Worm (Caenorhabditis elegans) whole organism, L1 larva: Measurements from ENCODE around the gene srgp-1.
A peak's percentile ranks its signal among the peaks of the same experiment; 100 is the strongest.

Experiments
- C04F5.9 ChIP-seq: sonication (generic microtip); optimal IDR thresholded peaks from 2 replicates; lab custom pipeline; 2016; ENCODE audit warnings: missing genetic modification characterization, missing compliant biosample characterization
- F16B12.6 ChIP-seq: fragments of 150-350 bp; optimal IDR thresholded peaks from 2 replicates; lab custom pipeline; 2014; ENCODE audit warnings: missing biosample characterization, missing genetic modification characterization
- aha-1 ChIP-seq: fragments of 150-350 bp; optimal IDR thresholded peaks from 2 replicates; lab custom pipeline; 2014; ENCODE audit warnings: missing biosample characterization, missing genetic modification characterization
- ama-1 ChIP-seq: fragments of 150-350 bp; optimal IDR thresholded peaks from 2 replicates; lab custom pipeline; 2014
- ceh-63 ChIP-seq: fragments of 200-800 bp; sonication (Bioruptor generic); optimal IDR thresholded peaks from 2 replicates; lab custom pipeline; 2018; ENCODE audit warnings: mild to moderate bottlenecking, missing genetic modification characterization, missing compliant biosample characterization
- ceh-82 ChIP-seq, 3 experiments: fragments of 150-350 bp in 1 of 3; sonication (generic microtip) in 2 of 3; optimal IDR thresholded peaks; 2 replicates each; lab custom pipeline; 2014 to 2017; ENCODE audit warnings: missing biosample characterization in 3 of 3, missing genetic modification characterization in 3 of 3
- dpl-1 ChIP-seq, 3 experiments: fragments of 150-350 bp in 2 of 3; sonication (generic microtip) in 1 of 3; optimal IDR thresholded peaks; 2 replicates each; lab custom pipeline; 2014 to 2017; ENCODE audit warnings: missing biosample characterization in 3 of 3, missing genetic modification characterization in 3 of 3, missing genetic modification reagents in 3 of 3
- dsc-1 ChIP-seq: sonication (generic microtip); optimal IDR thresholded peaks from 2 replicates; lab custom pipeline; 2016; ENCODE audit warnings: mild to moderate bottlenecking, missing genetic modification characterization, missing compliant biosample characterization
- efl-1 ChIP-seq, 4 experiments: fragments of 150-350 bp; optimal IDR thresholded peaks in 3 of 4; peaks in 1 of 4; 1 replicate in 1 of 4; 2 replicates in 3 of 4; lab custom pipeline; 2014; ENCODE audit warnings: missing biosample characterization in 2 of 4, missing genetic modification characterization in 2 of 4, missing genetic modification reagents in 2 of 4
- egl-27 ChIP-seq, 2 experiments: fragments of 150-350 bp in 1 of 2; sonication (generic microtip); optimal IDR thresholded peaks; 3 replicates each; lab custom pipeline; 2017 to 2018; ENCODE audit warnings: missing biosample characterization in 2 of 2, missing genetic modification characterization in 2 of 2, missing genetic modification reagents in 2 of 2
- elt-3 ChIP-seq, 6 experiments: fragments of 150-350 bp in 1 of 6; sonication (generic microtip); optimal IDR thresholded peaks; 2 replicates each; lab custom pipeline; 2017 to 2018; ENCODE audit warnings: missing biosample characterization in 6 of 6, missing genetic modification characterization in 6 of 6, inconsistent platforms in 1 of 6
- ets-5 ChIP-seq: fragments of 200-800 bp; sonication (Bioruptor generic); IDR thresholded peaks from 2 replicates; pipeline ENCODE4 v1.3.6; 2022; ENCODE audit warnings: missing genetic modification characterization, missing compliant biosample characterization
- fkh-4 ChIP-seq: sonication (generic microtip); optimal IDR thresholded peaks from 2 replicates; lab custom pipeline; 2016; ENCODE audit warnings: missing compliant biosample characterization, missing genetic modification characterization, borderline replicate concordance
- fkh-8 ChIP-seq: sonication (generic microtip); optimal IDR thresholded peaks from 2 replicates; lab custom pipeline; 2016; ENCODE audit warnings: mild to moderate bottlenecking, missing genetic modification characterization, missing compliant biosample characterization
- fos-1 ChIP-seq: fragments of 150-350 bp; optimal IDR thresholded peaks from 2 replicates; lab custom pipeline; 2014; ENCODE audit warnings: missing biosample characterization, missing genetic modification characterization
- grh-1 ChIP-seq: fragments of 200-800 bp; sonication (Bioruptor generic); IDR thresholded peaks from 2 replicates; pipeline ENCODE4 v1.3.6; 2022; ENCODE audit warnings: missing genetic modification reagents, missing genetic modification characterization, missing compliant biosample characterization
- irx-1 ChIP-seq: sonication (generic microtip); optimal IDR thresholded peaks from 2 replicates; lab custom pipeline; 2016; ENCODE audit warnings: missing genetic modification characterization, missing compliant biosample characterization
- isw-1 ChIP-seq: fragments of 200-800 bp; sonication (Bioruptor generic); IDR thresholded peaks from 2 replicates; pipeline ENCODE4 v1.3.6; 2022; ENCODE audit warnings: missing genetic modification characterization, missing compliant biosample characterization
- lin-13 ChIP-seq: fragments of 150-350 bp; optimal IDR thresholded peaks from 2 replicates; lab custom pipeline; 2014; ENCODE audit warnings: missing biosample characterization, missing genetic modification reagents, missing genetic modification characterization
- lin-14 ChIP-seq: fragments of 200-800 bp; sonication (Bioruptor generic); optimal IDR thresholded peaks from 2 replicates; lab custom pipeline; 2018; ENCODE audit warnings: mild to moderate bottlenecking, missing genetic modification characterization, moderate library complexity, missing compliant biosample characterization
- lin-35 ChIP-seq, 2 experiments: fragments of 150-350 bp; optimal IDR thresholded peaks; 2 replicates each; lab custom pipeline; 2014; ENCODE audit warnings: missing biosample characterization in 2 of 2, missing genetic modification characterization in 2 of 2, missing genetic modification reagents in 2 of 2
- lin-39 ChIP-seq: fragments of 150-350 bp; optimal IDR thresholded peaks from 2 replicates; lab custom pipeline; 2014; ENCODE audit warnings: missing biosample characterization, missing genetic modification reagents, missing genetic modification characterization
- lir-3 ChIP-seq: sonication (generic microtip); optimal IDR thresholded peaks from 2 replicates; lab custom pipeline; 2016; ENCODE audit warnings: mild to moderate bottlenecking, missing genetic modification characterization, moderate library complexity, missing compliant biosample characterization; ENCODE audit not compliant: poor library complexity
- mdl-1 ChIP-seq, 2 experiments: fragments of 150-350 bp; optimal IDR thresholded peaks; 2 replicates each; lab custom pipeline; 2014 to 2017; ENCODE audit warnings: missing biosample characterization in 2 of 2, missing genetic modification characterization in 2 of 2, inconsistent platforms in 1 of 2
- mef-2 ChIP-seq: fragments of 150-350 bp; optimal IDR thresholded peaks from 2 replicates; lab custom pipeline; 2014; ENCODE audit warnings: missing biosample characterization, missing genetic modification characterization
- nhr-11 ChIP-seq: fragments of 150-350 bp; optimal IDR thresholded peaks from 2 replicates; lab custom pipeline; 2014; ENCODE audit warnings: missing biosample characterization, missing genetic modification characterization
- nhr-12 ChIP-seq: sonication (generic microtip); optimal IDR thresholded peaks from 2 replicates; lab custom pipeline; 2017; ENCODE audit warnings: missing biosample characterization, missing genetic modification characterization
- nhr-19 ChIP-seq: fragments of 200-800 bp; sonication (Bioruptor generic); conservative IDR thresholded peaks from 2 replicates; pipeline ENCODE4 v1.3.6; 2022; ENCODE audit warnings: missing genetic modification characterization, missing compliant biosample characterization
- nhr-20 ChIP-seq: sonication (generic microtip); optimal IDR thresholded peaks from 2 replicates; lab custom pipeline; 2016; ENCODE audit warnings: mild to moderate bottlenecking, missing genetic modification characterization, missing compliant biosample characterization
- nhr-237 ChIP-seq: fragments of 150-350 bp; optimal IDR thresholded peaks from 2 replicates; lab custom pipeline; 2014; ENCODE audit warnings: missing biosample characterization, missing genetic modification characterization
- nhr-47 ChIP-seq: sonication (generic microtip); optimal IDR thresholded peaks from 2 replicates; lab custom pipeline; 2016; ENCODE audit warnings: mild to moderate bottlenecking, missing genetic modification characterization, moderate library complexity, missing compliant biosample characterization
- nhr-71 ChIP-seq: sonication (generic microtip); optimal IDR thresholded peaks from 2 replicates; lab custom pipeline; 2016; ENCODE audit warnings: mild to moderate bottlenecking, missing genetic modification characterization, moderate library complexity, missing compliant biosample characterization
- nhr-76 ChIP-seq: sonication (generic microtip); optimal IDR thresholded peaks from 2 replicates; lab custom pipeline; 2017; ENCODE audit warnings: missing biosample characterization, missing genetic modification characterization
- nhr-85 ChIP-seq: sonication (generic microtip); peaks from one replicate; lab custom pipeline; 2016; ENCODE audit warnings: missing genetic modification characterization, inconsistent platforms, missing compliant biosample characterization
- nhr-90 ChIP-seq: sonication (generic microtip); optimal IDR thresholded peaks from 2 replicates; lab custom pipeline; 2016; ENCODE audit warnings: mild to moderate bottlenecking, missing genetic modification characterization, missing compliant biosample characterization; ENCODE audit not compliant: poor library complexity
- pag-3 ChIP-seq: sonication (generic microtip); optimal IDR thresholded peaks from 2 replicates; lab custom pipeline; 2017; ENCODE audit warnings: missing genetic modification characterization, mild to moderate bottlenecking, missing compliant biosample characterization, antibody characterized with exemption, borderline replicate concordance; ENCODE audit not compliant: insufficient read depth
- rnt-1 ChIP-seq: sonication (generic microtip); optimal IDR thresholded peaks from 2 replicates; lab custom pipeline; 2016; ENCODE audit warnings: mild to moderate bottlenecking, missing genetic modification characterization, moderate library complexity, missing compliant biosample characterization
- skn-1 ChIP-seq: fragments of 150-350 bp; optimal IDR thresholded peaks from 2 replicates; lab custom pipeline; 2014; ENCODE audit warnings: missing biosample characterization, missing genetic modification characterization
- snpc-4 ChIP-seq: fragments of 150-350 bp; optimal IDR thresholded peaks from 2 replicates; lab custom pipeline; 2014; ENCODE audit warnings: missing biosample characterization, missing genetic modification characterization
- snu-23 ChIP-seq: sonication (generic microtip); optimal IDR thresholded peaks from 2 replicates; lab custom pipeline; 2016; ENCODE audit warnings: missing genetic modification characterization, missing compliant biosample characterization
- sox-4 ChIP-seq: sonication (generic microtip); optimal IDR thresholded peaks from 2 replicates; lab custom pipeline; 2016; ENCODE audit warnings: missing genetic modification characterization, missing compliant biosample characterization
- swsn-7 ChIP-seq: sonication (generic microtip); optimal IDR thresholded peaks from 2 replicates; lab custom pipeline; 2016; ENCODE audit warnings: missing genetic modification characterization, missing compliant biosample characterization
- tbx-2 ChIP-seq: sonication (generic microtip); optimal IDR thresholded peaks from 2 replicates; lab custom pipeline; 2016; ENCODE audit warnings: missing genetic modification characterization, missing compliant biosample characterization
- unc-130 ChIP-seq: fragments of 150-350 bp; optimal IDR thresholded peaks from 2 replicates; lab custom pipeline; 2017; ENCODE audit warnings: missing biosample characterization, missing genetic modification characterization, inconsistent platforms
- unc-30 ChIP-seq: sonication (generic microtip); optimal IDR thresholded peaks from 2 replicates; lab custom pipeline; 2017; ENCODE audit warnings: missing biosample characterization, missing genetic modification characterization
- unc-86 ChIP-seq: sonication (generic microtip); optimal IDR thresholded peaks from 2 replicates; lab custom pipeline; 2016; ENCODE audit warnings: missing genetic modification characterization, missing compliant biosample characterization
- unc-98 ChIP-seq: fragments of 200-800 bp; sonication (Bioruptor generic); IDR thresholded peaks from 2 replicates; pipeline ENCODE4 v1.3.6; 2022; ENCODE audit warnings: missing genetic modification characterization, missing compliant biosample characterization
- vab-15 ChIP-seq: sonication (generic microtip); optimal IDR thresholded peaks from 2 replicates; lab custom pipeline; 2017; ENCODE audit warnings: missing genotype, mild to moderate bottlenecking, missing genetic modification characterization, missing compliant biosample characterization
- zag-1 ChIP-seq: fragments of 150-350 bp; optimal IDR thresholded peaks from 2 replicates; lab custom pipeline; 2014; ENCODE audit warnings: missing biosample characterization, missing genetic modification characterization
- zip-4 ChIP-seq: fragments of 200-800 bp; sonication (Bioruptor generic); optimal IDR thresholded peaks from 2 replicates; lab custom pipeline; 2018; ENCODE audit warnings: mild to moderate bottlenecking, missing genetic modification characterization, moderate library complexity, missing compliant biosample characterization
- ztf-11 ChIP-seq, 2 experiments: sonication (generic microtip); optimal IDR thresholded peaks; 2 replicates each; lab custom pipeline; 2016 to 2017; ENCODE audit warnings: missing genetic modification characterization in 2 of 2, missing biosample characterization in 1 of 2, missing compliant biosample characterization in 1 of 2

srgp-1 gene

ce11 chrIV:11601721-11602405 is 31.6 kb downstream of the srgp-1 start:
- TF ChIP-seq egl-27 (tag; optimal IDR thresholded peaks at IDR 0.05; lab: Kevin White, UChicago), result no peak
- peak; percentile 62 for TF ChIP-seq isw-1
- peak; percentile 23 for TF ChIP-seq fos-1 (tag; lab: Kevin White, UChicago)
- TF ChIP-seq snu-23, result peak; percentile 82
- TF ChIP-seq elt-3 (tag; optimal IDR thresholded peaks at IDR 0.05; lab: Kevin White, UChicago), result peak in 1 of 6 experiments; percentile 52
- no peak for TF ChIP-seq unc-98 (GFP tag; lab: Robert Waterston, UW)
- peak in 1 of 2 experiments; percentile 60 for TF ChIP-seq mdl-1 (tag; optimal IDR thresholded peaks at IDR 0.05; lab: Kevin White, UChicago)
- TF ChIP-seq snpc-4, result peak; percentile 52
- peak; percentile 77 for TF ChIP-seq skn-1 (tag; lab: Kevin White, UChicago)
- TF ChIP-seq nhr-237 (tag; lab: Kevin White, UChicago), result peak; percentile 12
- peak; percentile 73 for TF ChIP-seq nhr-20 (tag; lab: Kevin White, UChicago)
- peak; percentile 80 for TF ChIP-seq rnt-1 (tag; lab: Kevin White, UChicago)
- peak; percentile 81 for TF ChIP-seq nhr-47 (tag; lab: Kevin White, UChicago)
- peak; percentile 6 for TF ChIP-seq mef-2 (tag; lab: Kevin White, UChicago)
- TF ChIP-seq zip-4 (GFP tag; lab: Kevin White, UChicago), result no peak
- TF ChIP-seq unc-86 (tag; lab: Kevin White, UChicago), result peak; percentile 66
- TF ChIP-seq lin-13, result peak; percentile 60
- peak; percentile 56 for TF ChIP-seq unc-130
- TF ChIP-seq ceh-82 (tag; optimal IDR thresholded peaks at IDR 0.05; lab: Kevin White, UChicago), result peak; percentile 24 to 86 (median 63)
- peak; percentile 57 to 72 (median 66) for TF ChIP-seq dpl-1 (GFP tag; optimal IDR thresholded peaks at IDR 0.05; lab: Kevin White, UChicago)
- peak; percentile 78 to 84 for TF ChIP-seq lin-35 (GFP tag; optimal IDR thresholded peaks at IDR 0.05; lab: Kevin White, UChicago)
- no peak for TF ChIP-seq pag-3 (tag; lab: Kevin White, UChicago)
- TF ChIP-seq lir-3 (tag; lab: Kevin White, UChicago), result no peak
- peak; percentile 72 for TF ChIP-seq C04F5.9
- TF ChIP-seq fkh-4 (tag; lab: Kevin White, UChicago), result no peak
- peak; percentile 46 for TF ChIP-seq dsc-1
- TF ChIP-seq grh-1, result peak; percentile 48
- peak; percentile 54 for TF ChIP-seq nhr-90 (tag; lab: Kevin White, UChicago)
- TF ChIP-seq nhr-12 (tag; lab: Kevin White, UChicago), result no peak
- TF ChIP-seq nhr-11 (tag; lab: Kevin White, UChicago), result no peak
- peak in 1 of 2 experiments; percentile 21 for TF ChIP-seq ztf-11 (tag; optimal IDR thresholded peaks at IDR 0.05; lab: Kevin White, UChicago)
- no peak for TF ChIP-seq aha-1 (tag; lab: Kevin White, UChicago)
- no peak for TF ChIP-seq ets-5 (GFP tag; lab: Robert Waterston, UW)
- peak; percentile 27 for TF ChIP-seq ama-1 (lab: Kevin White, UChicago)
- no peak for TF ChIP-seq sox-4 (tag; lab: Kevin White, UChicago)
- TF ChIP-seq vab-15 (tag; lab: Kevin White, UChicago), result no peak
- TF ChIP-seq nhr-71 (tag; lab: Kevin White, UChicago), result peak; percentile 82
- peak; percentile 75 for TF ChIP-seq swsn-7
- TF ChIP-seq fkh-8 (tag; lab: Kevin White, UChicago), result peak; percentile 72
- TF ChIP-seq unc-30 (tag; lab: Kevin White, UChicago), result no peak
- peak; percentile 22 for TF ChIP-seq F16B12.6
- peak; percentile 34 for TF ChIP-seq lin-39 (tag; lab: Kevin White, UChicago)
- TF ChIP-seq ceh-63 (GFP tag; lab: Kevin White, UChicago), result no peak
- no peak for TF ChIP-seq nhr-76 (tag; lab: Kevin White, UChicago)
- peak; percentile 72 for TF ChIP-seq lin-14 (GFP tag; lab: Kevin White, UChicago)
- TF ChIP-seq nhr-85 (tag; lab: Kevin White, UChicago), result peak; percentile 92
- TF ChIP-seq efl-1 (optimal IDR thresholded peaks at IDR 0.05; lab: Kevin White, UChicago), result peak; percentile 76 to 84
- TF ChIP-seq efl-1 (GFP tag; optimal IDR thresholded peaks at IDR 0.05 in 1 of 2; lab: Kevin White, UChicago), result peak; percentile 71 to 97
- peak; percentile 72 for TF ChIP-seq tbx-2 (tag; lab: Kevin White, UChicago)
- TF ChIP-seq nhr-19, result peak; percentile 72
- peak; percentile 25 for TF ChIP-seq zag-1 (tag; lab: Kevin White, UChicago)
- TF ChIP-seq irx-1 (tag; lab: Kevin White, UChicago), result peak; percentile 57
